Worm (Caenorhabditis elegans): ENCODE results near the gene F28C6.9.

DNA sequence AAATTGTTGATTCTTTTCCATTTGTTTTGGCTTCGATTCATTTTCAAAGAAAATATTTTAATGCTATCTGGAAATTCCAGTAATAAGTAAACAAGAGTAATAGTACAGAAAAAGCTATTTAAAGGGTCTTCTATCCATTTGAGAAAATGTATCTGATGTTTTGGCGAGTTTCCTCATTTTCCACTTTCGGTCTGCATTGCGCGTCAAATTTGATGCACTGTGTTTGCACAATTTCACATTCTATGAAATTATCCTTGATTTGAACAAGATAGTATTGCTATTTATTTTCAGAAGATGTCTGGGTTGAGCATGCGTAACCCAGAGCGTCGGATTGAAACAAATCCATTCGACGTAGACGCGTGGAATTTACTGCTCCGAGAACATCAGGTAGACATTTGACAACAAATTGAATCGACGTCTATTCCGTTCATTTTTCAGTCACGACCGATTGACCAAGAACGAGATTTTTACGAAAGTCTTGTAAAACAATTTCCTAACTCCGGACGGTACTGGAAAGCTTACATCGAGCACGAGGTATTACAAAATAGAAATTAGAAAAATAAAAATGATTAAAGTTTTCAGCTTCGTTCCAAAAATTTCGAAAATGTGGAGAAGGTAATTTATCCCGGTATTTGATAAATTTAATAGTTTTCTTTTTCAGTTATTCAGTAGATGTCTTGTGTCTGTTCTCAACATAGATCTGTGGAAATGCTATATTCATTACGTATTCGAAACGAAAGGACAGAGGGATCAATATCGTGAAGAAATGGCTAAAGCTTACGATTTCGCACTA, 6.2 kb downstream of the F28C6.9 start, which contains the start of gene suf-1:
- TF ChIP-seq T22C8.4 (GFP tag; IDR thresholded peaks at IDR 0.05): no peak
- no peak for TF ChIP-seq klf-2 (GFP tag; conservative IDR thresholded peaks at IDR 0.05)
- TF ChIP-seq cog-1 (tag; optimal IDR thresholded peaks at IDR 0.05): no peak
- TF ChIP-seq ztf-23 (GFP tag; IDR thresholded peaks at IDR 0.05): no peak
- no peak for TF ChIP-seq flt-1 (GFP tag; IDR thresholded peaks at IDR 0.05)
- no peak for TF ChIP-seq tab-1 (GFP tag; IDR thresholded peaks at IDR 0.05)
- TF ChIP-seq ztf-29 (GFP tag; IDR thresholded peaks at IDR 0.05): no peak
- TF ChIP-seq ref-1 (GFP tag; conservative IDR thresholded peaks at IDR 0.05): no peak
